Comparison of ENCODE assay signal across 2 fruit fly cellular contexts in the genomic region with DNA sequence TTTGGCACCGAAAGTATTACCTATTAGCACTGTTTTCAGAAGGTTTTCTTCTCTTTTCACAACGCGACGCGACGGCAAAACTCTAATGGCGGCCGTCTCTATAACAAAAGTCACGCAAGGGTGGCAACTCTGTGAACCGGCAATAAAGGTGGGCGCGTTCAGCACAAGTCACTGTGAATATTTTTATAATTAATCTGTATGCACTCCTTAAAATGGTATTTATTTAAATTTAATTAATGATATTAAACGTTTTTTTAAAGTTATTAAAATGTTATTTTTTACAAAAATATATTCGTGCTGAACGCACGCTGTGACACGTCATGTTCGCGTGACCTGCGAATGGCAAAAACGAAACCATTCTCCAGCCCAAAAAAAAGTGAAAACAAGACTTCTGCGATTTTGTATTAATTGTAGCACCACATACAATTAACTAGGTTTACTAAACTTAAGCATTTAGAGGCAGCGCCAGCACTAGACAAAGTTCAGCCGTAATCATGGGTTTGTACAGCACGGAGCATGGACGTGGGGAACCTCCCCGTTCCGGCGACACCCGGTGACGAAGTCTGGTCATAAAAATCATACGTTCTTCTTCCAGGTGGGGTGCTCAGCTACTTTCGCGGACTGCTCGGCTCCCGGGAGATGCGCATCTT.
TF ChIP-seq lines count a peak whose summit lies in the region.

Gene brm, minus strand, starts transcription at position 87 of the 650 bp plus-strand sequence.
Gene Arl1, plus strand, starts transcription at position 353 of the 650 bp plus-strand sequence.

TF ChIP-seq in whole organism, embryonic, 481 proteins besides CTCF, POLR2A, EP300 and RAD21 (continued from another document and continues in another):
- TF ChIP-seq prd (optimal IDR thresholded peaks at IDR 0.05; lab: Kevin White, UChicago) (no peak), prd (GFP tag; IDR thresholded peaks at IDR 0.05; lab: Robert Waterston, UW) (peak; percentile 99), lov (optimal IDR thresholded peaks at IDR 0.05; lab: Kevin White, UChicago) (no peak), lov (GFP tag; IDR thresholded peaks at IDR 0.05; lab: Robert Waterston, UW) (peak; percentile 98), ash1 (GFP tag; optimal IDR thresholded peaks at IDR 0.05; lab: Kevin White, UChicago) (peak; percentile 93), Ssrp (tag; optimal IDR thresholded peaks at IDR 0.05; lab: Kevin White, UChicago) (peak; percentile 98), fd3F (GFP tag; optimal IDR thresholded peaks at IDR 0.05; lab: Kevin White, UChicago) (peak; percentile 98), Neu2 (GFP tag; optimal IDR thresholded peaks at IDR 0.05; lab: Kevin White, UChicago; ENCODE audit: borderline replicate concordance) (no peak), sens-2 (GFP tag; IDR thresholded peaks at IDR 0.05; lab: Robert Waterston, UW) (peak; percentile 98), CG7928 (GFP tag; optimal IDR thresholded peaks at IDR 0.05; lab: Kevin White, UChicago) (peak; percentile 83), mirr (GFP tag; optimal IDR thresholded peaks at IDR 0.05; lab: Kevin White, UChicago) (peak; percentile 97), vfl (GFP tag; optimal IDR thresholded peaks at IDR 0.05; lab: Kevin White, UChicago) (peak; percentile 93), CG8765 (GFP tag; IDR thresholded peaks at IDR 0.05; lab: Robert Waterston, UW) (peak; percentile 98), CG6854 (GFP tag; optimal IDR thresholded peaks at IDR 0.05; lab: Kevin White, UChicago) (peak; percentile 94), HmgZ (tag; optimal IDR thresholded peaks at IDR 0.05; lab: Kevin White, UChicago) (peak; percentile 99), CG5953 (GFP tag; IDR thresholded peaks at IDR 0.05; lab: Robert Waterston, UW) (peak; percentile 97), CG8281 (tag; optimal IDR thresholded peaks at IDR 0.05; lab: Kevin White, UChicago) (peak; percentile 91), seq (GFP tag; IDR thresholded peaks at IDR 0.05; lab: Robert Waterston, UW) (peak; percentile 98), Sry-δ (GFP tag; optimal IDR thresholded peaks at IDR 0.05; lab: Kevin White, UChicago) (peak; percentile 63), crol (GFP tag; IDR thresholded peaks at IDR 0.05; lab: Robert Waterston, UW) (peak; percentile 76), otp (GFP tag; IDR thresholded peaks at IDR 0.05; lab: Robert Waterston, UW) (peak; percentile 98), Dp (GFP tag; optimal IDR thresholded peaks at IDR 0.05; lab: Kevin White, UChicago) (peak; percentile 40), bcd (GFP tag; optimal IDR thresholded peaks at IDR 0.05; lab: Kevin White, UChicago) (peak; percentile 99), CG7556 (GFP tag; optimal IDR thresholded peaks at IDR 0.05; lab: Kevin White, UChicago) (peak; percentile 95), CG7839 (tag; optimal IDR thresholded peaks at IDR 0.05; lab: Kevin White, UChicago) (peak; percentile 99), CG17802 (tag; optimal IDR thresholded peaks at IDR 0.05; lab: Kevin White, UChicago) (peak; percentile 93), Ravus (GFP tag; IDR thresholded peaks at IDR 0.05; lab: Robert Waterston, UW) (peak; percentile 97), Rx (GFP tag; IDR thresholded peaks at IDR 0.05; lab: Robert Waterston, UW) (peak; percentile 99), usp (GFP tag; optimal IDR thresholded peaks at IDR 0.05; lab: Kevin White, UChicago) (no peak), CG6254 (GFP tag; optimal IDR thresholded peaks at IDR 0.05; lab: Kevin White, UChicago) (peak; percentile 93), da (GFP tag; optimal IDR thresholded peaks at IDR 0.05; lab: Kevin White, UChicago) (peak; percentile 65), twi (tag; optimal IDR thresholded peaks at IDR 0.05; lab: Kevin White, UChicago) (peak; percentile 97), lilli (GFP tag; optimal IDR thresholded peaks at IDR 0.05; lab: Kevin White, UChicago) (peak; percentile 98), toy (GFP tag; IDR thresholded peaks at IDR 0.05; lab: Robert Waterston, UW) (peak; percentile 97), gcm (GFP tag; optimal IDR thresholded peaks at IDR 0.05; lab: Kevin White, UChicago) (peak; percentile 94), CG2889 (GFP tag; IDR thresholded peaks at IDR 0.05; lab: Robert Waterston, UW) (peak; percentile 98), CG16813 (GFP tag; IDR thresholded peaks at IDR 0.05; lab: Robert Waterston, UW; ENCODE audit: partially characterized antibody) (peak; percentile 39; the same call in 1 of the 3 replicates), Atf-2 (GFP tag; optimal IDR thresholded peaks at IDR 0.05; lab: Kevin White, UChicago) (peak; percentile 73), CG11696 (GFP tag; IDR thresholded peaks at IDR 0.05; lab: Robert Waterston, UW) (peak; percentile 94), tap (tag; optimal IDR thresholded peaks at IDR 0.05; lab: Kevin White, UChicago) (peak; percentile 96), CG17568 (GFP tag; optimal IDR thresholded peaks at IDR 0.05; lab: Kevin White, UChicago) (no peak), CG1603 (tag; optimal IDR thresholded peaks at IDR 0.05; lab: Kevin White, UChicago) (no peak), CG31388 (GFP tag; optimal IDR thresholded peaks at IDR 0.05; lab: Kevin White, UChicago) (peak; percentile 95), CG12391 (tag; optimal IDR thresholded peaks at IDR 0.05; lab: Kevin White, UChicago) (peak; percentile 99), grau (tag; optimal IDR thresholded peaks at IDR 0.05; lab: Kevin White, UChicago) (peak; percentile 98), CG14441 (GFP tag; IDR thresholded peaks at IDR 0.05; lab: Robert Waterston, UW) (peak; percentile 99), tin (GFP tag; optimal IDR thresholded peaks at IDR 0.05; lab: Kevin White, UChicago) (peak; percentile 98), CG3281 (GFP tag; optimal IDR thresholded peaks at IDR 0.05; lab: Kevin White, UChicago) (peak; percentile 99), CG10959 (GFP tag; IDR thresholded peaks at IDR 0.05; lab: Robert Waterston, UW) (peak; percentile 97), CG18764 (GFP tag; optimal IDR thresholded peaks at IDR 0.05; lab: Kevin White, UChicago) (peak; percentile 96), dan (GFP tag; IDR thresholded peaks at IDR 0.05; lab: Robert Waterston, UW) (peak; percentile 95), unpg (GFP tag; optimal IDR thresholded peaks at IDR 0.05; lab: Kevin White, UChicago) (peak; percentile 98), CG8359 (GFP tag; optimal IDR thresholded peaks at IDR 0.05; lab: Kevin White, UChicago; ENCODE audit: borderline replicate concordance) (peak; percentile 92), gt (GFP tag; IDR thresholded peaks at IDR 0.05; lab: Robert Waterston, UW) (peak; percentile 98), nerfin-1 (tag; optimal IDR thresholded peaks at IDR 0.05; lab: Kevin White, UChicago) (peak; percentile 97), HLH3B (GFP tag; IDR thresholded peaks at IDR 0.05; lab: Robert Waterston, UW) (peak; percentile 99), pnt (GFP tag; optimal IDR thresholded peaks at IDR 0.05; lab: Kevin White, UChicago) (peak; percentile 80), hbn (GFP tag; IDR thresholded peaks at IDR 0.05; lab: Robert Waterston, UW; ENCODE audit: partially characterized antibody) (peak; percentile 14; the same call in 1 of the 2 replicates), CG9797 (GFP tag; optimal IDR thresholded peaks at IDR 0.05; lab: Kevin White, UChicago) (peak; percentile 69), tx (GFP tag; optimal IDR thresholded peaks at IDR 0.05; lab: Kevin White, UChicago) (peak; percentile 83), cwo (GFP tag; optimal IDR thresholded peaks at IDR 0.05; lab: Kevin White, UChicago) (peak; percentile 94)

TF ChIP-seq in whole organism, prepupa, 60 proteins besides CTCF, POLR2A, EP300 and RAD21 (continued from another document):
- TF ChIP-seq vri (GFP tag; optimal IDR thresholded peaks at IDR 0.05; lab: Kevin White, UChicago) = peak; percentile 94
- TF ChIP-seq acj6 (GFP tag; optimal IDR thresholded peaks at IDR 0.05; lab: Kevin White, UChicago) = peak; percentile 98
- peak; percentile 97 for TF ChIP-seq fd59A (GFP tag; optimal IDR thresholded peaks at IDR 0.05; lab: Kevin White, UChicago)
- peak; percentile 95 for TF ChIP-seq Sox102F (GFP tag; optimal IDR thresholded peaks at IDR 0.05; lab: Kevin White, UChicago)
- TF ChIP-seq CG32006 (GFP tag; optimal IDR thresholded peaks at IDR 0.05; lab: Kevin White, UChicago) = peak; percentile 98
- no peak for TF ChIP-seq fkh (GFP tag; optimal IDR thresholded peaks at IDR 0.05; lab: Kevin White, UChicago)
- TF ChIP-seq CG1621 (tag; optimal IDR thresholded peaks at IDR 0.05; lab: Kevin White, UChicago) = peak; percentile 93
- peak; percentile 98 for TF ChIP-seq Sox15 (GFP tag; optimal IDR thresholded peaks at IDR 0.05; lab: Kevin White, UChicago)
- TF ChIP-seq CG9139 (GFP tag; optimal IDR thresholded peaks at IDR 0.05; lab: Kevin White, UChicago) = peak; percentile 96
- peak; percentile 99 for TF ChIP-seq CG6163 (GFP tag; IDR thresholded peaks at IDR 0.05; lab: Robert Waterston, UW)
- TF ChIP-seq Ets96B (tag; optimal IDR thresholded peaks at IDR 0.05; lab: Kevin White, UChicago) = peak; percentile 99
- TF ChIP-seq ss (GFP tag; optimal IDR thresholded peaks at IDR 0.05; lab: Kevin White, UChicago) = peak in 1 of 2 experiments; percentile 99
